Fruit fly (Drosophila melanogaster) whole organism, embryonic: ENCODE data around the gene Elal.

ENCODE experiments used
- Atf6 ChIP-seq: fragments of 200-800 bp; sonication (Bioruptor generic); IDR thresholded peaks from 2 replicates; pipeline ENCODE4 v1.3.6; 2022; ENCODE audit warnings: missing biosample characterization, missing genetic modification characterization
- Awh ChIP-seq: fragments of 200-800 bp; sonication (Bioruptor generic); IDR thresholded peaks from 2 replicates; pipeline ENCODE4, ENCODE4 v1.3.6; 2022; ENCODE audit warnings: missing biosample characterization, missing genetic modification characterization
- CG10267 ChIP-seq: fragments of 200-800 bp; sonication (Bioruptor generic); optimal IDR thresholded peaks from 2 replicates; lab custom pipeline; 2018; ENCODE audit warnings: missing biosample characterization, mild to moderate bottlenecking, missing genetic modification characterization, moderate library complexity
- CG10979 ChIP-seq: fragments of 200-800 bp; sonication (Bioruptor generic); optimal IDR thresholded peaks from 2 replicates; lab custom pipeline; 2018; ENCODE audit warnings: missing biosample characterization, mild to moderate bottlenecking, missing genetic modification characterization, moderate library complexity
- CG11695 ChIP-seq: fragments of 200-800 bp; sonication (Bioruptor generic); IDR thresholded peaks from 3 replicates; pipeline ENCODE4 v1.3.6; 2022; ENCODE audit warnings: missing biosample characterization, missing genetic modification characterization
- CG12391 ChIP-seq: fragments of 200-800 bp; sonication (Bioruptor generic); optimal IDR thresholded peaks from 3 replicates; lab custom pipeline; 2018; ENCODE audit warnings: missing biosample characterization, mild to moderate bottlenecking, missing genetic modification characterization, moderate library complexity
- CG13424 ChIP-seq: fragments of 200-800 bp; sonication (Bioruptor generic); optimal IDR thresholded peaks from 2 replicates; lab custom pipeline; 2019; ENCODE audit warnings: missing biosample characterization, mild to moderate bottlenecking, missing genetic modification characterization, moderate library complexity
- CG13775 ChIP-seq: fragments of 200-800 bp; sonication (Bioruptor generic); optimal IDR thresholded peaks from 3 replicates; lab custom pipeline; 2017; ENCODE audit warnings: missing biosample characterization, mild to moderate bottlenecking, missing genetic modification characterization
- CG18599 ChIP-seq: fragments of 200-800 bp; sonication (Bioruptor generic); optimal IDR thresholded peaks from 3 replicates; lab custom pipeline; 2017; ENCODE audit warnings: missing biosample characterization, missing genetic modification characterization, mild to moderate bottlenecking, moderate library complexity, missing genetic modification reagents
- CG2120 ChIP-seq: fragments of 200-800 bp; sonication (Bioruptor generic); optimal IDR thresholded peaks from 3 replicates; lab custom pipeline; 2016; ENCODE audit warnings: missing biosample characterization, missing genetic modification characterization
- CG2712 ChIP-seq: fragments of 200-800 bp; optimal IDR thresholded peaks from 3 replicates; lab custom pipeline; 2019; ENCODE audit warnings: missing biosample characterization, mild to moderate bottlenecking, missing genetic modification characterization, moderate library complexity
- CG2889 ChIP-seq: fragments of 200-800 bp; sonication (Bioruptor generic); IDR thresholded peaks from 3 replicates; pipeline ENCODE4 v1.3.6; 2022; ENCODE audit warnings: missing biosample characterization, missing genetic modification characterization
- CG32532 ChIP-seq: fragments of 200-800 bp; sonication (Bioruptor generic); IDR thresholded peaks from 2 replicates; pipeline ENCODE4 v1.3.6; 2022; ENCODE audit warnings: missing biosample characterization, missing genetic modification characterization
- CG4404 ChIP-seq: fragments of 200-800 bp; sonication (Bioruptor generic); IDR thresholded peaks from 2 replicates; pipeline ENCODE4 v1.3.6; 2022; ENCODE audit warnings: missing biosample characterization, missing genetic modification characterization
- CG7556 ChIP-seq: fragments of 200-800 bp; sonication (Bioruptor generic); optimal IDR thresholded peaks from 2 replicates; lab custom pipeline; 2017; ENCODE audit warnings: missing biosample characterization, mild to moderate bottlenecking, missing genetic modification characterization
- CG7839 ChIP-seq: fragments of 200-800 bp; sonication (Bioruptor generic); optimal IDR thresholded peaks from 3 replicates; lab custom pipeline; 2018; ENCODE audit warnings: missing biosample characterization, mild to moderate bottlenecking, missing genetic modification characterization, moderate library complexity
- CG7963 ChIP-seq: fragments of 200-800 bp; sonication (Bioruptor generic); IDR thresholded peaks from 3 replicates; pipeline ENCODE4 v1.3.6; 2022; ENCODE audit warnings: missing biosample characterization, missing genetic modification characterization; ENCODE audit not compliant: partially characterized antibody
- CG8924 ChIP-seq: fragments of 200-800 bp; optimal IDR thresholded peaks from 3 replicates; lab custom pipeline; 2019; ENCODE audit warnings: missing biosample characterization, mild to moderate bottlenecking, missing genetic modification characterization, moderate library complexity
- CG9727 ChIP-seq: fragments of 200-800 bp; sonication (Bioruptor generic); optimal IDR thresholded peaks from 3 replicates; lab custom pipeline; 2017; ENCODE audit warnings: missing biosample characterization, mild to moderate bottlenecking, missing genetic modification characterization
- Chrac-16 ChIP-seq: fragments of 200-800 bp; sonication (Bioruptor generic); optimal IDR thresholded peaks from 3 replicates; lab custom pipeline; 2016; ENCODE audit warnings: missing biosample characterization, missing genetic modification characterization
- Dbx ChIP-seq: fragments of 200-800 bp; sonication (Bioruptor generic); IDR thresholded peaks from 3 replicates; pipeline ENCODE4 v1.3.6; 2022; ENCODE audit warnings: missing biosample characterization, missing genetic modification characterization
- E2f1 ChIP-seq: fragments of 200-800 bp; sonication (Bioruptor generic); IDR thresholded peaks from 2 replicates; pipeline ENCODE4 v1.3.6; 2022; ENCODE audit warnings: missing biosample characterization, missing genetic modification characterization
- E2f2 ChIP-seq: fragments of 200-800 bp; sonication (Bioruptor generic); IDR thresholded peaks from 2 replicates; pipeline ENCODE4 v1.3.6; 2022; ENCODE audit warnings: missing biosample characterization, missing genetic modification characterization
- Fer1 ChIP-seq: fragments of 200-800 bp; sonication (Bioruptor generic); optimal IDR thresholded peaks from 2 replicates; lab custom pipeline; 2017; ENCODE audit warnings: missing biosample characterization, mild to moderate bottlenecking, missing genetic modification characterization
- Ssrp ChIP-seq: fragments of 200-800 bp; sonication (Bioruptor generic); optimal IDR thresholded peaks from 2 replicates; lab custom pipeline; 2018; ENCODE audit warnings: missing biosample characterization, mild to moderate bottlenecking, missing genetic modification characterization, moderate library complexity
- bsh ChIP-seq, 2 experiments: fragments of 200-800 bp; sonication (Bioruptor generic); optimal IDR thresholded peaks; 2 replicates each; lab custom pipeline; 2017 to 2018; ENCODE audit warnings: mild to moderate bottlenecking in 2 of 2, missing biosample characterization in 2 of 2, missing genetic modification characterization in 2 of 2, moderate library complexity in 1 of 2
- cwo ChIP-seq: fragments of 200-800 bp; sonication (Bioruptor generic); optimal IDR thresholded peaks from 3 replicates; lab custom pipeline; 2017; ENCODE audit warnings: missing biosample characterization, missing genetic modification characterization, mild to moderate bottlenecking, moderate library complexity, missing genetic modification reagents
- dysf ChIP-seq: fragments of 200-800 bp; sonication (Bioruptor generic); IDR thresholded peaks from 3 replicates; pipeline ENCODE4 v1.3.6; 2022; ENCODE audit warnings: missing biosample characterization, missing genetic modification characterization
- esg ChIP-seq: fragments of 200-800 bp; sonication (Bioruptor generic); conservative IDR thresholded peaks from 2 replicates; pipeline ENCODE4 v1.3.6; 2022; ENCODE audit warnings: missing biosample characterization, missing genetic modification characterization
- eyg ChIP-seq: fragments of 200-800 bp; sonication (Bioruptor generic); optimal IDR thresholded peaks from 3 replicates; lab custom pipeline; 2016; ENCODE audit warnings: missing biosample characterization, missing genetic modification characterization
- fd64A ChIP-seq: fragments of 200-800 bp; sonication (Bioruptor generic); optimal IDR thresholded peaks from 3 replicates; lab custom pipeline; 2018; ENCODE audit warnings: missing biosample characterization, mild to moderate bottlenecking, missing genetic modification characterization
- grau ChIP-seq: fragments of 200-800 bp; optimal IDR thresholded peaks from 3 replicates; lab custom pipeline; 2019; ENCODE audit warnings: missing biosample characterization, mild to moderate bottlenecking, missing genetic modification characterization, moderate library complexity
- lilli ChIP-seq: fragments of 200-800 bp; sonication (Bioruptor generic); optimal IDR thresholded peaks from 3 replicates; lab custom pipeline; 2016; ENCODE audit warnings: missing biosample characterization, missing genetic modification characterization
- nmo ChIP-seq: fragments of 200-800 bp; sonication (Bioruptor generic); optimal IDR thresholded peaks from 2 replicates; lab custom pipeline; 2018; ENCODE audit warnings: missing biosample characterization, mild to moderate bottlenecking, missing genetic modification characterization, moderate library complexity
- nom ChIP-seq: fragments of 200-800 bp; sonication (Bioruptor generic); optimal IDR thresholded peaks from 2 replicates; lab custom pipeline; 2017; ENCODE audit warnings: missing biosample characterization, missing genetic modification characterization, mild to moderate bottlenecking, moderate library complexity, missing genetic modification reagents
- pfk ChIP-seq: fragments of 200-800 bp; sonication (Bioruptor generic); optimal IDR thresholded peaks from 2 replicates; lab custom pipeline; 2018; ENCODE audit warnings: missing biosample characterization, mild to moderate bottlenecking, missing genetic modification characterization, moderate library complexity
- phol ChIP-seq: fragments of 200-800 bp; sonication (Bioruptor generic); optimal IDR thresholded peaks from 3 replicates; lab custom pipeline; 2018; ENCODE audit warnings: missing biosample characterization, mild to moderate bottlenecking, missing genetic modification characterization, moderate library complexity
- row ChIP-seq: fragments of 200-800 bp; sonication (Bioruptor generic); IDR thresholded peaks from 3 replicates; pipeline ENCODE4 v1.3.6; 2022; ENCODE audit warnings: missing biosample characterization, missing genetic modification characterization
- sens ChIP-seq: fragments of 200-800 bp; sonication (Bioruptor generic); peaks from one replicate; lab custom pipeline; 2016; ENCODE audit warnings: missing biosample characterization, missing genetic modification characterization
- sug ChIP-seq: fragments of 200-800 bp; optimal IDR thresholded peaks from 2 replicates; lab custom pipeline; 2019; ENCODE audit warnings: missing biosample characterization, mild to moderate bottlenecking, missing genetic modification characterization, moderate library complexity
- toy ChIP-seq: fragments of 200-800 bp; sonication (Bioruptor generic); IDR thresholded peaks from 2 replicates; pipeline ENCODE4 v1.3.6; 2022; ENCODE audit warnings: missing biosample characterization, missing genetic modification characterization
- unpg ChIP-seq: fragments of 200-800 bp; sonication (Bioruptor generic); optimal IDR thresholded peaks from 3 replicates; lab custom pipeline; 2018; ENCODE audit warnings: missing biosample characterization, mild to moderate bottlenecking, missing genetic modification characterization, moderate library complexity

Gene Elal

dm6 chr3R:24864719-24865400, at the start of gene Elal, which contains the start of gene Srg1 (continued):
- TF ChIP-seq CG10979 (tag; lab: Kevin White, UChicago) (peak; percentile 5), CG2712 (tag; lab: Kevin White, UChicago) (peak; percentile 40), pfk (peak; percentile 30), lilli (GFP tag; lab: Kevin White, UChicago) (no peak), row (GFP tag; lab: Robert Waterston, UW) (peak; percentile 60), Ssrp (tag; lab: Kevin White, UChicago) (no peak), Fer1 (GFP tag; lab: Kevin White, UChicago) (no peak), cwo (peak; percentile 24), fd64A (no peak), esg (GFP tag; lab: Robert Waterston, UW) (0 out of 2 replicates have a peak, but pooled peaks have one; percentile 4), nmo (GFP tag; lab: Kevin White, UChicago) (peak; percentile 41), bsh (GFP tag; optimal IDR thresholded peaks at IDR 0.05; lab: Kevin White, UChicago) (peak in 1 of 2 experiments; percentile 22), CG7839 (tag; lab: Kevin White, UChicago) (peak; percentile 49), CG13775 (GFP tag; lab: Kevin White, UChicago) (peak; percentile 7), dysf (GFP tag; lab: Robert Waterston, UW) (peak; percentile 41; the same call in 1 of the 3 replicates), CG2889 (no peak), sens (GFP tag; lab: Kevin White, UChicago) (peak; percentile 88), Awh (GFP tag; lab: Robert Waterston, UW) (no peak), CG7963 (GFP tag; lab: Robert Waterston, UW) (no peak), CG10267 (peak; percentile 32), phol (tag; lab: Kevin White, UChicago) (peak; percentile 15), eyg (GFP tag; lab: Kevin White, UChicago) (no peak), toy (0 out of 2 replicates have a peak, but pooled peaks have one; percentile 12), E2f2 (GFP tag; lab: Robert Waterston, UW) (peak; percentile 28; the same call in 1 of the 2 replicates), CG32532 (GFP tag; lab: Robert Waterston, UW) (peak; percentile 53; the same call in 1 of the 2 replicates), CG2120 (GFP tag; lab: Kevin White, UChicago) (peak; percentile 25), nom (GFP tag; lab: Kevin White, UChicago) (no peak), CG8924 (peak; percentile 35), Dbx (GFP tag; lab: Robert Waterston, UW) (0 out of 3 replicates have a peak, but pooled peaks have one; percentile 19), sug (tag; lab: Kevin White, UChicago) (peak; percentile 51), Atf6 (GFP tag; lab: Robert Waterston, UW) (peak; percentile 11; the same call in 1 of the 2 replicates), CG11695 (peak; percentile 33; the same call in 1 of the 3 replicates), CG13424 (tag; lab: Kevin White, UChicago) (peak; percentile 10), CG12391 (tag; lab: Kevin White, UChicago) (peak; percentile 44), CG18599 (GFP tag; lab: Kevin White, UChicago) (peak; percentile 61), grau (peak; percentile 59), CG4404 (GFP tag; lab: Robert Waterston, UW) (no peak), Chrac-16 (peak; percentile 4), unpg (GFP tag; lab: Kevin White, UChicago) (peak; percentile 40), CG9727 (GFP tag; lab: Kevin White, UChicago) (peak; percentile 36), E2f1 (GFP tag; lab: Robert Waterston, UW) (0 out of 2 replicates have a peak, but pooled peaks have one; percentile 17), CG7556 (peak; percentile 33)
